Worm (Caenorhabditis elegans) whole organism, L3 larva: ENCODE measurements around the gene F45G2.8.

Experiments used
- R02D3.7 ChIP-seq: fragments of 150-350 bp; optimal IDR thresholded peaks from 2 replicates; lab custom pipeline; 2014; ENCODE audit warnings: missing biosample characterization, missing genetic modification characterization
- ZK546.5 ChIP-seq: sonication (generic microtip); optimal IDR thresholded peaks from 2 replicates; lab custom pipeline; 2017; ENCODE audit warnings: missing biosample characterization, missing genetic modification characterization
- ceh-82 ChIP-seq: fragments of 150-350 bp; optimal IDR thresholded peaks from 2 replicates; lab custom pipeline; 2014; ENCODE audit warnings: missing biosample characterization, missing genetic modification characterization
- ceh-9 ChIP-seq: sonication (generic microtip); optimal IDR thresholded peaks from 2 replicates; lab custom pipeline; 2018; ENCODE audit warnings: missing biosample characterization, missing genetic modification characterization
- fkh-10 ChIP-seq: sonication (generic microtip); optimal IDR thresholded peaks from 2 replicates; lab custom pipeline; 2017; ENCODE audit warnings: missing biosample characterization, missing genetic modification reagents, missing genetic modification characterization
- mdl-1 ChIP-seq: fragments of 150-350 bp; optimal IDR thresholded peaks from 2 replicates; lab custom pipeline; 2014; ENCODE audit warnings: missing biosample characterization, missing genetic modification characterization
- nhr-11 ChIP-seq: fragments of 150-350 bp; optimal IDR thresholded peaks from 2 replicates; lab custom pipeline; 2014; ENCODE audit warnings: missing biosample characterization, missing genetic modification characterization
- nhr-237 ChIP-seq: fragments of 150-350 bp; optimal IDR thresholded peaks from 2 replicates; lab custom pipeline; 2014; ENCODE audit warnings: missing biosample characterization, missing genetic modification characterization
- nhr-25 ChIP-seq: sonication (generic microtip); optimal IDR thresholded peaks from 2 replicates; lab custom pipeline; 2017; ENCODE audit warnings: missing biosample characterization, missing genetic modification characterization
- pha-4 ChIP-seq: fragments of 150-350 bp; optimal IDR thresholded peaks from 2 replicates; lab custom pipeline; 2014; ENCODE audit warnings: missing biosample characterization, missing genetic modification reagents, missing genetic modification characterization
- unc-39 ChIP-seq: sonication (generic microtip); optimal IDR thresholded peaks from 4 replicates; lab custom pipeline; 2017; ENCODE audit warnings: missing biosample characterization, missing genetic modification characterization

DNA sequence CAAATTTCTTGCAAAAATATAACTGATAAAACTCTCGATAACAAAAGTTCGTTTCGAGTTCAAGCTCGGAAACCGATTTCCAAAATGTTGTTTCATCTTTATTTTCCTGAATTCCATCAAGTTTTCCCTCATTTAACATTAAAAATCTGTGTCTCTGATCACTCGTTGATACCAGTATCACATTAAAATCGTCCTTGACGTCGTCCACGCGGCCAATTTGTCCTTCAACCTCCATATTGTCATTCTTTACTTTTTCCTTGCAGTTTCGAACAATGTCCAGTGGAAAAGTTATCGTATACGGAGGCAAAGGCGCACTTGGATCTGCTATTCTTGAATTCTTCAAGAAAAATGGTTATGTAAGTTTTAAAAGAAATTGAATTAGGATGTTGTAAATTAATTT lies 41.8 kb downstream of the F45G2.8 start, which contains the start of gene qdpr-1:
- TF ChIP-seq nhr-25 (tag; lab: Kevin White, UChicago) (peak; percentile 33), mdl-1 (tag; lab: Kevin White, UChicago) (no peak), nhr-11 (tag; lab: Kevin White, UChicago) (no peak), unc-39 (tag; lab: Kevin White, UChicago) (no peak), fkh-10 (GFP tag; lab: Kevin White, UChicago) (no peak), ceh-9 (tag; lab: Kevin White, UChicago) (no peak), pha-4 (tag; lab: Kevin White, UChicago) (no peak), R02D3.7 (no peak), nhr-237 (tag; lab: Kevin White, UChicago) (no peak), ceh-82 (no peak), ZK546.5 (tag; lab: Kevin White, UChicago) (no peak)
